Worm (Caenorhabditis elegans) whole organism, mixed stage, embryonic: ENCODE data around the gene npp-5.

Experiments used
- elt-3 ChIP-seq: fragments of 150-350 bp; optimal IDR thresholded peaks from 2 replicates; lab custom pipeline; 2014; ENCODE audit warnings: missing biosample characterization, missing genetic modification characterization
- lsy-2 ChIP-seq: fragments of 150-350 bp; optimal IDR thresholded peaks from 2 replicates; lab custom pipeline; 2014; ENCODE audit warnings: missing biosample characterization, missing genetic modification characterization
- mep-1 ChIP-seq: fragments of 150-350 bp; optimal IDR thresholded peaks from 2 replicates; lab custom pipeline; 2017; ENCODE audit warnings: missing biosample characterization, missing genetic modification reagents, missing genetic modification characterization, inconsistent platforms
- nhr-12 ChIP-seq: fragments of 150-350 bp; optimal IDR thresholded peaks from 2 replicates; lab custom pipeline; 2014; ENCODE audit warnings: missing biosample characterization, missing genetic modification characterization
- nhr-28 ChIP-seq: fragments of 150-350 bp; optimal IDR thresholded peaks from 2 replicates; lab custom pipeline; 2014; ENCODE audit warnings: missing biosample characterization, missing genetic modification characterization
- nhr-76 ChIP-seq: sonication (generic microtip); optimal IDR thresholded peaks from 2 replicates; lab custom pipeline; 2017; ENCODE audit warnings: missing biosample characterization, missing genetic modification characterization
- pha-4 ChIP-seq: fragments of 150-350 bp; optimal IDR thresholded peaks from 2 replicates; lab custom pipeline; 2018; ENCODE audit warnings: missing biosample characterization, missing genetic modification reagents, missing genetic modification characterization
- unc-62 ChIP-seq: fragments of 150-350 bp; optimal IDR thresholded peaks from 2 replicates; lab custom pipeline; 2014; ENCODE audit warnings: missing biosample characterization, missing genetic modification reagents, missing genetic modification characterization
- ztf-11 ChIP-seq: fragments of 150-350 bp; optimal IDR thresholded peaks from 2 replicates; lab custom pipeline; 2014; ENCODE audit warnings: missing biosample characterization, missing genetic modification characterization

DNA sequence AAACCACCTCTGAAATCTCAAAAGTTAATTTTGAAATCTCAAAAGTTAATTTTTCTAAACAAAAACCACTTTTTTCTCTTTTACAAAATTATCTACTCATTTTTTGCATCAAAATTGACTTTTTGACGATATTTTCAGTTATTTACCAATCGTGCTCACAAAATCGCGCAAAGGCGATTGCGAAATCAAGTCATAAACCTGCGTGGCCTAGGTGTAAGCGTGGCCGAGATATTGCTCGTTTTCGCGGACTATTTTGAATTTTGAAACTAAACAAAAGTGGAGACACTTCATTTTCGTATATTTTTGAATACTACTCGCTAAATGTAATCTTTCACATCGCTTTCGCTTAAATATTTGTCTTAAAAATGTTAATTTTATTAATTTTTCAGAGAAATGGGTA lies 21.3 kb downstream of the npp-5 start, which contains the start of gene smc-6:
- TF ChIP-seq elt-3 (tag; lab: Kevin White, UChicago) (no peak), pha-4 (tag; lab: Kevin White, UChicago) (no peak), ztf-11 (tag; lab: Kevin White, UChicago) (no peak), mep-1 (tag; lab: Kevin White, UChicago) (peak; percentile 32), nhr-76 (tag; lab: Kevin White, UChicago) (no peak), nhr-28 (no peak), unc-62 (GFP tag; lab: Kevin White, UChicago) (no peak), lsy-2 (tag; lab: Kevin White, UChicago) (no peak), nhr-12 (tag; lab: Kevin White, UChicago) (no peak)
